Worm (Caenorhabditis elegans): Measurements from ENCODE around the gene nhr-39.

The nhr-39 gene

ce11 chrV:9291919-9292318 is 11.2 kb upstream of the nhr-39 start, which contains the start of gene ZK682.7:
Gene ZK682.7 (minus strand): TSS chrV:9292165.
- TF ChIP-seq unc-62 (GFP tag; optimal IDR thresholded peaks at IDR 0.05), result no peak

ce11 chrV:9293359-9293758 is 9.8 kb upstream of the nhr-39 start:
- no peak for TF ChIP-seq unc-62 (GFP tag; optimal IDR thresholded peaks at IDR 0.05)

- TF ChIP-seq unc-62 (GFP tag; optimal IDR thresholded peaks at IDR 0.05), result no peak
These were observed 7.5 kb upstream of the nhr-39 start for ce11 chrV:9295581-9295980.

- TF ChIP-seq unc-62 (GFP tag; optimal IDR thresholded peaks at IDR 0.05), result no peak
These were observed 5.8 kb upstream of the nhr-39 start, which contains the start of gene F44A2.5 for ce11 chrV:9297332-9297731. Gene F44A2.5 (plus strand): TSS chrV:9297632.

- TF ChIP-seq unc-62 (GFP tag; optimal IDR thresholded peaks at IDR 0.05), result no peak
These were observed 2.0 kb downstream of the nhr-39 start, which contains the start of gene F44A2.3 for ce11 chrV:9305116-9305515. Gene F44A2.3 (plus strand): TSS chrV:9305416.

- TF ChIP-seq unc-62 (GFP tag; optimal IDR thresholded peaks at IDR 0.05), result no peak
These were observed 9.3 kb downstream of the nhr-39 start for ce11 chrV:9312377-9312776.

- no peak for TF ChIP-seq unc-62 (GFP tag; optimal IDR thresholded peaks at IDR 0.05)
These were observed 11.3 kb downstream of the nhr-39 start for ce11 chrV:9314408-9314807.

- TF ChIP-seq unc-62 (GFP tag; optimal IDR thresholded peaks at IDR 0.05), result no peak
These were observed 13.8 kb downstream of the nhr-39 start for ce11 chrV:9316970-9317369.

ce11 chrV:9318046-9318445 is 14.9 kb downstream of the nhr-39 start, which contains the start of gene kvs-3:
Gene kvs-3 (plus strand): TSS chrV:9318311.
- no peak for TF ChIP-seq unc-62 (GFP tag; optimal IDR thresholded peaks at IDR 0.05)

- no peak for TF ChIP-seq unc-62 (GFP tag; optimal IDR thresholded peaks at IDR 0.05)
These were observed 18.1 kb downstream of the nhr-39 start, which contains the start of gene F44A2.7 for ce11 chrV:9321185-9321584. Gene F44A2.7 (plus strand): TSS chrV:9321485.

- TF ChIP-seq unc-62 (GFP tag; optimal IDR thresholded peaks at IDR 0.05), result no peak
These were observed 19.8 kb downstream of the nhr-39 start, which contains the start of gene tag-153 for ce11 chrV:9322886-9323285. Gene tag-153 (plus strand): TSS chrV:9323085.

- TF ChIP-seq unc-62 (GFP tag; optimal IDR thresholded peaks at IDR 0.05), result no peak
These were observed 21.0 kb downstream of the nhr-39 start for ce11 chrV:9324167-9324566.

- no peak for TF ChIP-seq unc-62 (GFP tag; optimal IDR thresholded peaks at IDR 0.05)
These were observed 23.8 kb downstream of the nhr-39 start for ce11 chrV:9326903-9327302.

- no peak for TF ChIP-seq unc-62 (GFP tag; optimal IDR thresholded peaks at IDR 0.05)
These were observed 24.6 kb downstream of the nhr-39 start for ce11 chrV:9327691-9328090.

- no peak for TF ChIP-seq unc-62 (GFP tag; optimal IDR thresholded peaks at IDR 0.05)
These were observed 25.5 kb downstream of the nhr-39 start, which contains the start of gene K07B1.4 for ce11 chrV:9328670-9329069. Gene K07B1.4 (plus strand): TSS chrV:9328970.

ce11 chrV:9329245-9329979 is 26.3 kb downstream of the nhr-39 start:
- no peak for TF ChIP-seq unc-62 (GFP tag; optimal IDR thresholded peaks at IDR 0.05)

ce11 chrV:9332611-9333315 is 29.6 kb downstream of the nhr-39 start:
- TF ChIP-seq unc-62 (GFP tag; optimal IDR thresholded peaks at IDR 0.05), result no peak
